Fruit fly (Drosophila melanogaster): ENCODE results near the gene Nfs1.
A peak's percentile ranks its signal among the peaks of the same experiment; 100 is the strongest.

Nfs1 gene

DNA sequence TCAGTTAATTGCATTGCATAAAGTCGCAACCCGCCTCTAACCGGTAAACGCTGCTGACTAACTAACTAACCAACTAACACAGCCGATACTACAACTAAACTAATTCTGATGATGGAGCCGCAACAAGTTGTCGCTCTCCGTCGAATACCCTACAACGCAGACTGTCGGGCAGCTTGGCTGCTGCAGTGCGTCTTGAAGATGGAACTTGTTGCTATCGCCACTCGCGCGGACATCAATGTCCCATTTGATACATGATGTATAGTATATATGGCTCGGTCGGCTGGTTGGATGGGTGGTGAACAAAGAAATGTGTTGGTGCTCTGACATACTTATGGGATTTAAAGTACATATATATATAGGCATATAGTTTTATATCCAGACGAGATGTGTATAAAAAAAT is 26.1 kb downstream of the Nfs1 start (continued):
- TF ChIP-seq CG10565 (GFP tag; optimal IDR thresholded peaks at IDR 0.05), result no peak
- TF ChIP-seq CG12236 (GFP tag; optimal IDR thresholded peaks at IDR 0.05), result no peak
- no peak for TF ChIP-seq usp (GFP tag; optimal IDR thresholded peaks at IDR 0.05)
- TF ChIP-seq chn (GFP tag; optimal IDR thresholded peaks at IDR 0.05), result no peak
- TF ChIP-seq CG4424 (GFP tag; optimal IDR thresholded peaks at IDR 0.05), result no peak
- TF ChIP-seq pita (GFP tag; optimal IDR thresholded peaks at IDR 0.05), result no peak
- TF ChIP-seq vvl (GFP tag; IDR thresholded peaks at IDR 0.05), result peak; percentile 10; the same call in 1 of the 2 replicates
- no peak for TF ChIP-seq Atf3 (GFP tag; optimal IDR thresholded peaks at IDR 0.05)
- no peak for TF ChIP-seq CG6654 (GFP tag; optimal IDR thresholded peaks at IDR 0.05)
- no peak for TF ChIP-seq CkIIα-i1 (GFP tag; IDR thresholded peaks at IDR 0.05)
- TF ChIP-seq CG16815 (GFP tag; optimal IDR thresholded peaks at IDR 0.05), result no peak
- no peak for TF ChIP-seq lola (GFP tag; optimal IDR thresholded peaks at IDR 0.05)
- no peak for TF ChIP-seq CG43689 (GFP tag; IDR thresholded peaks at IDR 0.05)
- TF ChIP-seq CG6683 (GFP tag; optimal IDR thresholded peaks at IDR 0.05), result no peak
- TF ChIP-seq CG31224 (GFP tag; IDR thresholded peaks at IDR 0.05), result 0 out of 2 replicates have a peak, but pooled peaks have one; percentile 10
- TF ChIP-seq Trl (optimal IDR thresholded peaks at IDR 0.05), result no peak
- no peak for TF ChIP-seq Trl (GFP tag; optimal IDR thresholded peaks at IDR 0.05)
- no peak for TF ChIP-seq sens-2 (GFP tag; IDR thresholded peaks at IDR 0.05)
- no peak for TF ChIP-seq sna (GFP tag; IDR thresholded peaks at IDR 0.05; ENCODE audit: partially characterized antibody)
- TF ChIP-seq CG30020 (tag; optimal IDR thresholded peaks at IDR 0.05), result no peak
- peak; percentile 10 for TF ChIP-seq mirr (GFP tag; optimal IDR thresholded peaks at IDR 0.05)
- TF ChIP-seq scrt (GFP tag; optimal IDR thresholded peaks at IDR 0.05), result no peak
- TF ChIP-seq PHDP (tag; optimal IDR thresholded peaks at IDR 0.05), result peak; percentile 4
- no peak for TF ChIP-seq CG1529 (GFP tag; optimal IDR thresholded peaks at IDR 0.05)
- peak; percentile 0 for TF ChIP-seq ind (GFP tag; optimal IDR thresholded peaks at IDR 0.05)
- no peak for TF ChIP-seq HLH3B (GFP tag; IDR thresholded peaks at IDR 0.05)
- no peak for TF ChIP-seq slp2 (GFP tag; optimal IDR thresholded peaks at IDR 0.05)
- TF ChIP-seq Oli (tag; optimal IDR thresholded peaks at IDR 0.05), result no peak
- TF ChIP-seq Lpt (GFP tag; optimal IDR thresholded peaks at IDR 0.05), result no peak

DNA sequence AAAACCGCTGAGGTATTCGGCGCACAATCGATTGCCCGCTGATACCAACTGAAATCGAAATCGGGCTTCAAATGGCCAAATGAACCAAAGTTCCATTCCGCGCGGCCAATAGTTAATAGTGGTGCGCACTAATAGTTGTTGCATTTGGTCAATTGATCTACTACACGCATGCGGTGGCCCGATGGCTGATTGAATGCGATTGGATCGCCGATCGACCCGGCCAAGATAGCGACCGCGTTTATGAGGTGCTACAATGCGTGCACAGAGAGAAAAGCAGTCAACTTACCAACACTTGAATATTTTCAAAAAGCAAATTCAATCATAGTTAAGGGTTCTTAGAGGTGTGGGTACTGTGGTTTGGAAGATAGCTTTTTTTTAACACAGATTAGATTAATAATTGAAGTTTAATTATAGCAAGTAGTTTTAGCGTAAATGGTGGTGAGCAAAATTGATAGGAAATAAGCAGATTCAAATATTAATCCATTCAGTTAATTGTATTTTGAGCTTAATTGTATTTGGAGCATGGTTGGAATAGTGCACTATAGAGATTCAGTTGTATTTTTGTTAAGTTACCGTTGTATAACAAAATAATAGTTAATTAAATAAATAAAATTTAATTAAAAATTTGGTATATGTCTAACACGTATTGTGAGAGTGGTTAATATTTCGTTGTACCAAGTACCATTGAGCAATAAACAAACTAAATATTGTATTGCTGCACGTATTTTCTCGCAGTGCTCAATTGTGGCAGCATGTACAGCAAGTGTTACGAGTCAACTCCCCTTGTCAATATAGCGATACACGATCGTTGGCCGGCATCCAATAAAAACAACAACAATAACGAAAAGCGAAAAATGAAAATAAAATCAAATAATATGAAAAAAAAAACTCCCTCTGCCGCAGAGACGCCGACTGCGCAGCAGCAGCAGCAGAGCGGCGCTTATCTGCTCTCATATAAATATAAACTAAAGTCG is 27.3 kb downstream of the Nfs1 start:
- no peak for TF ChIP-seq Dip2 (GFP tag; IDR thresholded peaks at IDR 0.05)
- TF ChIP-seq Dad (GFP tag; optimal IDR thresholded peaks at IDR 0.05), result no peak
- peak; percentile 55 for TF ChIP-seq Rfx (GFP tag; IDR thresholded peaks at IDR 0.05)
- peak; percentile 18 for TF ChIP-seq CG5180 (GFP tag; optimal IDR thresholded peaks at IDR 0.05)
- 0 out of 3 replicates have a peak, but pooled peaks have one; percentile 23 for TF ChIP-seq C15 (GFP tag; IDR thresholded peaks at IDR 0.05)
- TF ChIP-seq CG8765 (GFP tag; IDR thresholded peaks at IDR 0.05), result no peak
- no peak for TF ChIP-seq Fer1 (GFP tag; optimal IDR thresholded peaks at IDR 0.05)
- TF ChIP-seq maf-S (GFP tag; optimal IDR thresholded peaks at IDR 0.05), result no peak
- no peak for TF ChIP-seq gsb (GFP tag; IDR thresholded peaks at IDR 0.05)
- TF ChIP-seq ab (GFP tag; optimal IDR thresholded peaks at IDR 0.05), result no peak
- peak; percentile 88 for TF ChIP-seq CG7556 (GFP tag; optimal IDR thresholded peaks at IDR 0.05)
- TF ChIP-seq mld (GFP tag; IDR thresholded peaks at IDR 0.05; ENCODE audit: partially characterized antibody), result no peak
- no peak for TF ChIP-seq cad (GFP tag; optimal IDR thresholded peaks at IDR 0.05)
- TF ChIP-seq org-1 (GFP tag; optimal IDR thresholded peaks at IDR 0.05), result peak; percentile 63
- TF ChIP-seq CG4730 (GFP tag; IDR thresholded peaks at IDR 0.05), result peak; percentile 51
- peak; percentile 45 for TF ChIP-seq sob (GFP tag; IDR thresholded peaks at IDR 0.05)
- peak; percentile 6 for TF ChIP-seq scrt (GFP tag; optimal IDR thresholded peaks at IDR 0.05)
- TF ChIP-seq btn (GFP tag; optimal IDR thresholded peaks at IDR 0.05), result peak; percentile 13
- no peak for TF ChIP-seq MTF-1 (GFP tag; optimal IDR thresholded peaks at IDR 0.05; ENCODE audit: borderline replicate concordance)
- TF ChIP-seq CG8290 (GFP tag; optimal IDR thresholded peaks at IDR 0.05), result no peak
- TF ChIP-seq CG8290 (tag; optimal IDR thresholded peaks at IDR 0.05), result peak in 1 of 2 experiments; percentile 69
- TF ChIP-seq CG15514 (GFP tag; optimal IDR thresholded peaks at IDR 0.05), result peak; percentile 95
- TF ChIP-seq row (GFP tag; IDR thresholded peaks at IDR 0.05), result peak; percentile 69; the same call in 2 of the 3 replicates

All from whole organism, embryonic.